Worm (Caenorhabditis elegans) whole organism, midembryonic: ENCODE measurements around the gene eif-3.D.

Experiments used
- cog-1 ChIP-seq: sonication (generic microtip); optimal IDR thresholded peaks from 2 replicates; lab custom pipeline; 2016; ENCODE audit warnings: missing genetic modification characterization, missing compliant biosample characterization
- flt-1 ChIP-seq: fragments of 200-800 bp; sonication (Bioruptor generic); IDR thresholded peaks from 2 replicates; pipeline ENCODE4 v1.3.6; 2022; ENCODE audit warnings: missing genetic modification characterization, missing compliant biosample characterization
- klf-2 ChIP-seq: fragments of 200-800 bp; sonication (Bioruptor generic); conservative IDR thresholded peaks from 2 replicates; pipeline ENCODE4 v1.3.6; 2022; ENCODE audit warnings: missing genetic modification reagents, missing genetic modification characterization, missing compliant biosample characterization
- ztf-29 ChIP-seq: fragments of 200-800 bp; sonication (Bioruptor generic); IDR thresholded peaks from 2 replicates; pipeline ENCODE4 v1.3.6; 2022; ENCODE audit warnings: missing genetic modification reagents, missing genetic modification characterization, missing compliant biosample characterization

DNA sequence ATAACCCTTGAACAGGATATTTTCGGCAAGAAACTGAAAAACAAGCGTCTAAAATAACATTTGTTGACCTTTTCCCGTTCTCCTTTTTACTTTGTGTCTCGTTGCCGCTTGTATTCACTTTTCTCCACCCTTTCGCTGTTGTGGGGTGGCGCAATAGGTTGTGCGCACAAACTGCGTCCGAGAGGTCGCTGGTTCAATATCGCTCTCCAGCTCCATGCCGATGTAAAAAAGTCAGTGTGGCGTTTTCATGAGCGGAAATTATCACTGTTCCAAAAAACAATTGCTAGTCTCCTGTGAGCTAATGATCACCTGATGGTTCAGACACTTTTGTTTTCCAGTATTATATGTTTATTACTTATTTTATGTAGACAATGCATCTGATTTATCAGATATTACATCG, 33.8 kb downstream of the eif-3.D start:
- TF ChIP-seq klf-2 (GFP tag; lab: Robert Waterston, UW) (peak; percentile 92), cog-1 (peak; percentile 91), flt-1 (peak; percentile 96), ztf-29 (peak; percentile 94)
